Fruit fly (Drosophila melanogaster) whole organism, embryonic: Measurements from ENCODE around the gene CG17377.
A peak's percentile ranks its signal among the peaks of the same experiment; 100 is the strongest.

Experiments
- CG12104 ChIP-seq: fragments of 200-800 bp; sonication (Bioruptor generic); optimal IDR thresholded peaks from 3 replicates; lab custom pipeline; 2016; ENCODE audit warnings: missing biosample characterization, missing genetic modification characterization
- CG17612 ChIP-seq: fragments of 200-800 bp; sonication (Bioruptor generic); IDR thresholded peaks from 2 replicates; pipeline ENCODE4 v1.3.6; 2022; ENCODE audit warnings: missing biosample characterization, missing genetic modification characterization
- CG1832 ChIP-seq: fragments of 200-800 bp; sonication (Bioruptor generic); optimal IDR thresholded peaks from 2 replicates; lab custom pipeline; 2017; ENCODE audit warnings: missing biosample characterization, mild to moderate bottlenecking, missing genetic modification characterization, inconsistent platforms
- CG2116 ChIP-seq: fragments of 200-800 bp; sonication (Bioruptor generic); optimal IDR thresholded peaks from 3 replicates; lab custom pipeline; 2018; ENCODE audit warnings: missing biosample characterization, mild to moderate bottlenecking, missing genetic modification characterization
- CG31388 ChIP-seq: fragments of 200-800 bp; sonication (Bioruptor generic); optimal IDR thresholded peaks from 2 replicates; lab custom pipeline; 2016; ENCODE audit warnings: missing biosample characterization, missing genetic modification characterization
- CG8359 ChIP-seq: fragments of 200-800 bp; sonication (Bioruptor generic); optimal IDR thresholded peaks from 2 replicates; lab custom pipeline; 2017; ENCODE audit warnings: missing biosample characterization, mild to moderate bottlenecking, missing genetic modification characterization, borderline replicate concordance
- grau ChIP-seq: fragments of 200-800 bp; optimal IDR thresholded peaks from 3 replicates; lab custom pipeline; 2019; ENCODE audit warnings: missing biosample characterization, mild to moderate bottlenecking, missing genetic modification characterization, moderate library complexity
- gsb ChIP-seq: fragments of 200-800 bp; sonication (Bioruptor generic); IDR thresholded peaks from 2 replicates; pipeline ENCODE4 v1.3.6; 2022; ENCODE audit warnings: missing biosample characterization, missing genetic modification characterization
- p53 ChIP-seq: fragments of 200-800 bp; sonication (Bioruptor generic); optimal IDR thresholded peaks from 2 replicates; lab custom pipeline; 2016; ENCODE audit warnings: missing biosample characterization, missing genetic modification characterization
- sd ChIP-seq: fragments of 200-800 bp; sonication (Bioruptor generic); optimal IDR thresholded peaks from 3 replicates; lab custom pipeline; 2018; ENCODE audit warnings: missing biosample characterization, mild to moderate bottlenecking, missing genetic modification characterization, moderate library complexity

- TF ChIP-seq CG12104 (peak; percentile 17), CG31388 (GFP tag; lab: Kevin White, UChicago) (no peak), gsb (GFP tag; lab: Robert Waterston, UW) (no peak), CG1832 (GFP tag; lab: Kevin White, UChicago) (no peak), CG2116 (no peak), CG17612 (GFP tag; lab: Robert Waterston, UW) (no peak), sd (tag; lab: Kevin White, UChicago) (peak; percentile 58), p53 (no peak), grau (peak; percentile 60), CG8359 (GFP tag; lab: Kevin White, UChicago) (no peak)
These were observed 16.8 kb upstream of the CG17377 start for dm6 chr2L:6819230-6820049.
